Worm (Caenorhabditis elegans) whole organism, L3 larva: ENCODE measurements around the gene div-1.

Experiments used
- R02D3.7 ChIP-seq: fragments of 150-350 bp; optimal IDR thresholded peaks from 2 replicates; lab custom pipeline; 2014; ENCODE audit warnings: missing biosample characterization, missing genetic modification characterization
- ZK546.5 ChIP-seq: sonication (generic microtip); optimal IDR thresholded peaks from 2 replicates; lab custom pipeline; 2017; ENCODE audit warnings: missing biosample characterization, missing genetic modification characterization
- aly-2 ChIP-seq: fragments of 150-350 bp; optimal IDR thresholded peaks from 2 replicates; lab custom pipeline; 2014; ENCODE audit warnings: missing biosample characterization, missing genetic modification characterization
- ama-1 ChIP-seq: fragments of 150-350 bp; optimal IDR thresholded peaks from 2 replicates; lab custom pipeline; 2018
- ceh-16 ChIP-seq: sonication (generic microtip); optimal IDR thresholded peaks from 2 replicates; lab custom pipeline; 2017; ENCODE audit warnings: missing biosample characterization, missing genetic modification characterization
- ceh-28 ChIP-seq: fragments of 150-350 bp; optimal IDR thresholded peaks from 2 replicates; lab custom pipeline; 2014; ENCODE audit warnings: missing biosample characterization, missing genetic modification reagents, missing genetic modification characterization
- ceh-82 ChIP-seq: fragments of 150-350 bp; optimal IDR thresholded peaks from 2 replicates; lab custom pipeline; 2014; ENCODE audit warnings: missing biosample characterization, missing genetic modification characterization
- ceh-9 ChIP-seq: sonication (generic microtip); optimal IDR thresholded peaks from 2 replicates; lab custom pipeline; 2018; ENCODE audit warnings: missing biosample characterization, missing genetic modification characterization
- daf-12 ChIP-seq: fragments of 150-350 bp; optimal IDR thresholded peaks from 2 replicates; lab custom pipeline; 2014; ENCODE audit warnings: missing biosample characterization, missing genetic modification reagents, missing genetic modification characterization
- egl-27 ChIP-seq: sonication (generic microtip); optimal IDR thresholded peaks from 4 replicates; lab custom pipeline; 2017; ENCODE audit warnings: missing biosample characterization, missing genetic modification reagents, missing genetic modification characterization
- egl-5 ChIP-seq: fragments of 150-350 bp; optimal IDR thresholded peaks from 2 replicates; lab custom pipeline; 2017; ENCODE audit warnings: missing biosample characterization, missing genetic modification reagents, missing genetic modification characterization, inconsistent platforms
- elt-1 ChIP-seq: fragments of 150-350 bp; optimal IDR thresholded peaks from 2 replicates; lab custom pipeline; 2014; ENCODE audit warnings: missing biosample characterization, missing genetic modification characterization
- elt-2 ChIP-seq: sonication (generic microtip); optimal IDR thresholded peaks from 2 replicates; lab custom pipeline; 2016; ENCODE audit warnings: missing genetic modification reagents, mild to moderate bottlenecking, missing genetic modification characterization, missing compliant biosample characterization
- elt-3 ChIP-seq, 3 experiments: fragments of 150-350 bp in 1 of 3; sonication (generic microtip) in 2 of 3; optimal IDR thresholded peaks; 2 replicates in 2 of 3; 4 replicates in 1 of 3; lab custom pipeline; 2014 to 2017; ENCODE audit warnings: missing biosample characterization in 3 of 3, missing genetic modification characterization in 3 of 3
- eor-1 ChIP-seq, 2 experiments: fragments of 150-350 bp; optimal IDR thresholded peaks; 2 replicates each; lab custom pipeline; 2014 to 2018; ENCODE audit warnings: missing biosample characterization in 2 of 2, missing genetic modification characterization in 2 of 2
- fkh-10 ChIP-seq: sonication (generic microtip); optimal IDR thresholded peaks from 2 replicates; lab custom pipeline; 2017; ENCODE audit warnings: missing biosample characterization, missing genetic modification reagents, missing genetic modification characterization
- fkh-2 ChIP-seq: fragments of 150-350 bp; optimal IDR thresholded peaks from 2 replicates; lab custom pipeline; 2014; ENCODE audit warnings: missing biosample characterization, missing genetic modification reagents, missing genetic modification characterization
- fos-1 ChIP-seq: fragments of 150-350 bp; optimal IDR thresholded peaks from 2 replicates; lab custom pipeline; 2014; ENCODE audit warnings: missing biosample characterization, missing genetic modification characterization
- hmg-11 ChIP-seq: sonication (generic microtip); optimal IDR thresholded peaks from 2 replicates; lab custom pipeline; 2016; ENCODE audit warnings: missing genetic modification characterization, missing compliant biosample characterization
- jun-1 ChIP-seq: fragments of 150-350 bp; optimal IDR thresholded peaks from 2 replicates; lab custom pipeline; 2014; ENCODE audit warnings: missing biosample characterization, missing genetic modification reagents, missing genetic modification characterization
- lin-15B ChIP-seq: fragments of 150-350 bp; optimal IDR thresholded peaks from 2 replicates; lab custom pipeline; 2014; ENCODE audit warnings: missing biosample characterization, missing genetic modification characterization
- lin-39 ChIP-seq: fragments of 150-350 bp; optimal IDR thresholded peaks from 2 replicates; lab custom pipeline; 2018; ENCODE audit warnings: missing biosample characterization, missing genetic modification reagents, missing genetic modification characterization
- lsy-12 ChIP-seq: sonication (generic microtip); optimal IDR thresholded peaks from 2 replicates; lab custom pipeline; 2016; ENCODE audit warnings: mild to moderate bottlenecking, missing genetic modification characterization, missing compliant biosample characterization
- mdl-1 ChIP-seq: fragments of 150-350 bp; optimal IDR thresholded peaks from 2 replicates; lab custom pipeline; 2014; ENCODE audit warnings: missing biosample characterization, missing genetic modification characterization
- mml-1 ChIP-seq: fragments of 150-350 bp; sonication (generic microtip); optimal IDR thresholded peaks from 3 replicates; lab custom pipeline; 2014; ENCODE audit warnings: missing biosample characterization, missing genetic modification characterization
- nfya-1 ChIP-seq: sonication (generic microtip); optimal IDR thresholded peaks from 2 replicates; lab custom pipeline; 2017; ENCODE audit warnings: missing genetic modification characterization, mild to moderate bottlenecking, missing compliant biosample characterization, antibody characterized with exemption, moderate library complexity; ENCODE audit not compliant: insufficient read depth
- nhr-11 ChIP-seq: fragments of 150-350 bp; optimal IDR thresholded peaks from 2 replicates; lab custom pipeline; 2014; ENCODE audit warnings: missing biosample characterization, missing genetic modification characterization
- nhr-12 ChIP-seq: fragments of 150-350 bp; optimal IDR thresholded peaks from 2 replicates; lab custom pipeline; 2014; ENCODE audit warnings: missing biosample characterization, missing genetic modification characterization
- nhr-23 ChIP-seq: fragments of 150-350 bp; optimal IDR thresholded peaks from 2 replicates; lab custom pipeline; 2014; ENCODE audit warnings: missing biosample characterization, missing genetic modification reagents, missing genetic modification characterization
- nhr-237 ChIP-seq: fragments of 150-350 bp; optimal IDR thresholded peaks from 2 replicates; lab custom pipeline; 2014; ENCODE audit warnings: missing biosample characterization, missing genetic modification characterization
- nhr-25 ChIP-seq: sonication (generic microtip); optimal IDR thresholded peaks from 2 replicates; lab custom pipeline; 2017; ENCODE audit warnings: missing biosample characterization, missing genetic modification characterization
- nhr-43 ChIP-seq: sonication (generic microtip); optimal IDR thresholded peaks from 2 replicates; lab custom pipeline; 2016; ENCODE audit warnings: mild to moderate bottlenecking, missing genetic modification characterization, missing compliant biosample characterization; ENCODE audit not compliant: poor library complexity, severe bottlenecking
- nhr-67 ChIP-seq: fragments of 150-350 bp; optimal IDR thresholded peaks from 2 replicates; lab custom pipeline; 2014; ENCODE audit warnings: missing biosample characterization, missing genetic modification characterization
- nhr-76 ChIP-seq: fragments of 150-350 bp; sonication (generic microtip); optimal IDR thresholded peaks from 5 replicates; lab custom pipeline; 2014; ENCODE audit warnings: missing biosample characterization, missing genetic modification characterization
- nhr-77 ChIP-seq: fragments of 150-350 bp; optimal IDR thresholded peaks from 2 replicates; lab custom pipeline; 2014; ENCODE audit warnings: missing biosample characterization, missing genetic modification characterization
- pha-4 ChIP-seq: fragments of 150-350 bp; optimal IDR thresholded peaks from 2 replicates; lab custom pipeline; 2014; ENCODE audit warnings: missing biosample characterization, missing genetic modification reagents, missing genetic modification characterization
- pqm-1 ChIP-seq: fragments of 150-350 bp; optimal IDR thresholded peaks from 2 replicates; lab custom pipeline; 2017; ENCODE audit warnings: missing biosample characterization, missing genetic modification characterization, inconsistent platforms
- sea-2 ChIP-seq: fragments of 150-350 bp; sonication (generic microtip); optimal IDR thresholded peaks from 4 replicates; lab custom pipeline; 2014; ENCODE audit warnings: missing biosample characterization, missing genetic modification reagents, missing genetic modification characterization
- skn-1 ChIP-seq: fragments of 150-350 bp; optimal IDR thresholded peaks from 2 replicates; lab custom pipeline; 2014; ENCODE audit warnings: missing biosample characterization, missing genetic modification characterization
- snpc-4 ChIP-seq: fragments of 150-350 bp; optimal IDR thresholded peaks from 2 replicates; lab custom pipeline; 2014; ENCODE audit warnings: missing biosample characterization, missing genetic modification characterization
- tbx-2 ChIP-seq: sonication (generic microtip); optimal IDR thresholded peaks from 2 replicates; lab custom pipeline; 2016; ENCODE audit warnings: mild to moderate bottlenecking, missing genetic modification characterization, missing compliant biosample characterization
- unc-62 ChIP-seq: fragments of 150-350 bp; sonication (generic microtip); optimal IDR thresholded peaks from 4 replicates; lab custom pipeline; 2014; ENCODE audit warnings: missing biosample characterization, missing genetic modification reagents, missing genetic modification characterization
- zag-1 ChIP-seq: fragments of 150-350 bp; optimal IDR thresholded peaks from 2 replicates; lab custom pipeline; 2014; ENCODE audit warnings: missing biosample characterization, missing genetic modification characterization
- ztf-11 ChIP-seq: fragments of 150-350 bp; optimal IDR thresholded peaks from 2 replicates; lab custom pipeline; 2014; ENCODE audit warnings: missing biosample characterization, missing genetic modification characterization

Gene div-1

DNA sequence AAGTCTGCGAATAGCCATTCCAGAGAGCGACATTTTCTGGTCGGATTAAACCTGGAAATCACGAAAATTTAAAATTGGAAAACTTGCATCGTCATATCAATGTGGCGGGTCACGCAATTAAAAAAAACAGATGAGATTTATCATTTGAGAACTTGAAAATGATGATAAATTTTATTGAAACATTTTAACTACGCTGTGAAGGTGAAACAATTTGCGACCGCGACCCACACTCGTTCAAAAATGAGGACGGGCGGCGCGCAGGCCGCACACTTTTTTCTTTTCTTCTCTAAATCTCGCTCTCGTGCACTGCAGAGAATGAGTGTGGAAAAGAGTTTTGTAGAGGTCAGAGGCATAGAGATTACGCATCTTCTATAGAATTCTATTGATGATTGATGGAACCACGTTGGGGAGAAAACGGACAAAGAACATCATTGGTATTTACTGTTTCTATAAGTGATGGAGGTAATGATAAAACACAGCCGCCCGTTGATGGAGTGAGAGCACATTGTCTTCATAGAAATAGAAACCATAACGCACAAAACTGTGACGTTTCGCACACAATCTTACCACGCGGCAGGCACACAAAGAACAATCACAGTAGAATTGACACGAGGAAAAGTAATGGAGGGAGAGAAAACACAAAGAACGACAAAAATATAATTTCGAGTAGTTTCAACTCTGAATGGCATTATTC is 31.6 kb downstream of the div-1 start, which contains the start of gene cts-1:
TSS of gene cts-1 (minus strand) at position 51 of the 694 bp plus-strand sequence.
- TF ChIP-seq nhr-11 (tag; lab: Kevin White, UChicago) (peak; percentile 11), skn-1 (tag; lab: Kevin White, UChicago) (no peak), nhr-43 (peak; percentile 36), ama-1 (peak; percentile 44), nhr-77 (no peak), jun-1 (tag; lab: Kevin White, UChicago) (peak; percentile 86), R02D3.7 (tag; lab: Kevin White, UChicago) (peak; percentile 50), nhr-237 (tag; lab: Kevin White, UChicago) (no peak), snpc-4 (tag; lab: Kevin White, UChicago) (peak; percentile 38), lin-39 (tag; lab: Kevin White, UChicago) (peak; percentile 87), pqm-1 (tag; lab: Kevin White, UChicago) (peak; percentile 83), sea-2 (GFP tag; lab: Kevin White, UChicago) (no peak), pha-4 (tag; lab: Kevin White, UChicago) (peak; percentile 90), lin-15B (tag; lab: Kevin White, UChicago) (peak; percentile 92), ceh-16 (tag; lab: Kevin White, UChicago) (no peak), nhr-76 (tag; lab: Kevin White, UChicago) (peak; percentile 33), elt-3 (tag; optimal IDR thresholded peaks at IDR 0.05; lab: Kevin White, UChicago) (peak in 1 of 3 experiments; percentile 70), nfya-1 (peak; percentile 86), ceh-28 (tag; lab: Kevin White, UChicago) (peak; percentile 71), nhr-23 (tag; lab: Kevin White, UChicago) (peak; percentile 86), nhr-12 (tag; lab: Kevin White, UChicago) (no peak), egl-27 (peak; percentile 77), ceh-82 (tag; lab: Kevin White, UChicago) (no peak), nhr-25 (tag; lab: Kevin White, UChicago) (peak; percentile 91), elt-1 (peak; percentile 67), ztf-11 (tag; lab: Kevin White, UChicago) (no peak), lsy-12 (tag; lab: Kevin White, UChicago) (peak; percentile 79), ceh-9 (tag; lab: Kevin White, UChicago) (no peak), zag-1 (no peak), unc-62 (GFP tag; lab: Kevin White, UChicago) (peak; percentile 36), tbx-2 (tag; lab: Kevin White, UChicago) (peak; percentile 43), elt-2 (peak; percentile 93), mdl-1 (tag; lab: Kevin White, UChicago) (peak; percentile 53), hmg-11 (peak; percentile 29), fos-1 (tag; lab: Kevin White, UChicago) (peak; percentile 73)
- TF ChIP-seq, all 47 proteins: peak for 25

ce11 chrIII:10215882-10216281 is 32.5 kb downstream of the div-1 start:
- TF ChIP-seq lsy-12 (tag; lab: Kevin White, UChicago), result no peak
- TF ChIP-seq ama-1, result peak; percentile 76
- no peak for TF ChIP-seq fkh-10 (GFP tag; lab: Kevin White, UChicago)
- peak; percentile 33 for TF ChIP-seq nhr-43
- TF ChIP-seq, all 47 proteins: peak for 2

DNA sequence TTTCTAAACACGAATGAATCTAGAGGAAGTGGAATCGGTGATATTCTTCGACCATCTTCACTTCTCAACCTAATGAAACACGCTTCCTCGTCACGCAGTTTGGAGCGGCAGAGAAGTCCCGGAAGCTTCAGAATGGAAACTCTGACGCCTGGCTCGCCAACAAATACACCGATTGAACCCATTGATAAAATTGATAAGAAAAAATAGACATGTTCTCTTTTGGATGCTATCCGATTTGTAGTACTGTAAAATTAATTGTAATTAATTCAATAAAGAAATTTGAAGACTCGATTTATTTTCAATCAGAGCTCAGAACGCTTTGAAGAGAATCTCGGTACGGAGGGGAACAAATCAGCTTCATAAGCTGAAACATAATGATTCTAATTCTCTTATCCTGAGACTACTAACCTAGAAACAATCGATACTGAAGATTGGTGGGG is 33.8 kb downstream of the div-1 start:
- TF ChIP-seq eor-1 (tag; optimal IDR thresholded peaks at IDR 0.05; lab: Kevin White, UChicago) (no peak), nhr-25 (tag; lab: Kevin White, UChicago) (no peak), nhr-67 (tag; lab: Kevin White, UChicago) (no peak), fkh-2 (no peak), aly-2 (peak; percentile 77), mdl-1 (tag; lab: Kevin White, UChicago) (no peak), nhr-77 (no peak), lin-15B (tag; lab: Kevin White, UChicago) (no peak), jun-1 (tag; lab: Kevin White, UChicago) (peak; percentile 79), elt-3 (tag; optimal IDR thresholded peaks at IDR 0.05; lab: Kevin White, UChicago) (no peak), fos-1 (tag; lab: Kevin White, UChicago) (peak; percentile 38), lin-39 (tag; lab: Kevin White, UChicago) (no peak), zag-1 (no peak), ceh-82 (tag; lab: Kevin White, UChicago) (peak; percentile 46), pha-4 (tag; lab: Kevin White, UChicago) (peak; percentile 35), mml-1 (tag; lab: Kevin White, UChicago) (no peak), skn-1 (tag; lab: Kevin White, UChicago) (no peak), nhr-23 (tag; lab: Kevin White, UChicago) (peak; percentile 15), nhr-237 (tag; lab: Kevin White, UChicago) (no peak), nhr-11 (tag; lab: Kevin White, UChicago) (no peak), ztf-11 (tag; lab: Kevin White, UChicago) (no peak), daf-12 (tag; lab: Kevin White, UChicago) (no peak), ceh-9 (tag; lab: Kevin White, UChicago) (no peak), ceh-28 (tag; lab: Kevin White, UChicago) (no peak), ama-1 (peak; percentile 97), nhr-43 (peak; percentile 75), sea-2 (GFP tag; lab: Kevin White, UChicago) (no peak), egl-5 (tag; lab: Kevin White, UChicago) (no peak), unc-62 (GFP tag; lab: Kevin White, UChicago) (no peak), R02D3.7 (tag; lab: Kevin White, UChicago) (no peak), elt-2 (peak; percentile 74), pqm-1 (tag; lab: Kevin White, UChicago) (no peak), ZK546.5 (tag; lab: Kevin White, UChicago) (no peak), fkh-10 (GFP tag; lab: Kevin White, UChicago) (no peak)
